Worm (Caenorhabditis elegans): ENCODE data around the gene swsn-1.
A peak's percentile ranks its signal among the peaks of the same experiment; 100 is the strongest.

The swsn-1 gene

ce11 chrV:20206086-20206485, 43.2 kb downstream of the swsn-1 start, which contains the start of the genes fbxb-59 and srbc-34:
Gene fbxb-59, minus strand, starts transcription at chrV:20206186.
Gene srbc-34, plus strand, starts transcription at chrV:20206318.
- TF ChIP-seq ztf-25 (GFP tag; IDR thresholded peaks at IDR 0.05), result no peak
- TF ChIP-seq C06A6.2 (GFP tag; conservative IDR thresholded peaks at IDR 0.05), result no peak
- TF ChIP-seq atf-7 (tag; optimal IDR thresholded peaks at IDR 0.05), result no peak
- TF ChIP-seq nhr-80 (tag; optimal IDR thresholded peaks at IDR 0.05), result no peak
- no peak for TF ChIP-seq hlh-12 (tag; optimal IDR thresholded peaks at IDR 0.05)
- no peak for TF ChIP-seq zfh-2 (GFP tag; conservative IDR thresholded peaks at IDR 0.05)
- TF ChIP-seq attf-3 (GFP tag; conservative IDR thresholded peaks at IDR 0.05), result no peak
- no peak for TF ChIP-seq lin-54 (GFP tag; optimal IDR thresholded peaks at IDR 0.05)

ce11 chrV:20203085-20203484, 46.2 kb downstream of the swsn-1 start, which contains the start of gene fbxa-113:
Gene fbxa-113, plus strand, starts transcription at chrV:20203385.
- TF ChIP-seq mcd-1 (GFP tag; IDR thresholded peaks at IDR 0.05), result no peak
- peak; percentile 39 for TF ChIP-seq him-1 (tag; optimal IDR thresholded peaks at IDR 0.05)

ce11 chrV:20201316-20201715, 48.0 kb downstream of the swsn-1 start, which contains the start of gene fbxa-114:
Gene fbxa-114, plus strand, starts transcription at chrV:20201616.
- no peak for TF ChIP-seq efl-1 (GFP tag; optimal IDR thresholded peaks at IDR 0.05)
- no peak for TF ChIP-seq lir-1 (GFP tag; conservative IDR thresholded peaks at IDR 0.05)
- TF ChIP-seq dpff-1 (tag; optimal IDR thresholded peaks at IDR 0.05), result no peak
- TF ChIP-seq cebp-1 (GFP tag; IDR thresholded peaks at IDR 0.05), result no peak
- no peak for TF ChIP-seq cebp-1 (tag; optimal IDR thresholded peaks at IDR 0.05)
- TF ChIP-seq F22D6.2 (tag; optimal IDR thresholded peaks at IDR 0.05), result no peak
- no peak for TF ChIP-seq nhr-120 (GFP tag; IDR thresholded peaks at IDR 0.05)
- TF ChIP-seq lsl-1 (GFP tag; optimal IDR thresholded peaks at IDR 0.05), result no peak
- TF ChIP-seq attf-5 (GFP tag; optimal IDR thresholded peaks at IDR 0.05), result no peak
- TF ChIP-seq F49E8.2 (tag; optimal IDR thresholded peaks at IDR 0.05; ENCODE audit: insufficient read depth), result no peak
- no peak for TF ChIP-seq ztf-26 (tag; optimal IDR thresholded peaks at IDR 0.05)
- TF ChIP-seq mcd-1 (GFP tag; IDR thresholded peaks at IDR 0.05), result no peak
- TF ChIP-seq lag-1 (GFP tag; IDR thresholded peaks at IDR 0.05), result no peak
- no peak for TF ChIP-seq zim-3 (tag; optimal IDR thresholded peaks at IDR 0.05)
- TF ChIP-seq sptf-2 (GFP tag; optimal IDR thresholded peaks at IDR 0.05), result no peak
- TF ChIP-seq unc-130 (GFP tag; optimal IDR thresholded peaks at IDR 0.05), result no peak
- TF ChIP-seq bed-1 (GFP tag; IDR thresholded peaks at IDR 0.05), result no peak
- no peak for TF ChIP-seq atf-7 (tag; optimal IDR thresholded peaks at IDR 0.05)

ce11 chrV:20199658-20200057, 49.6 kb downstream of the swsn-1 start:
- TF ChIP-seq F57A8.1 (GFP tag; optimal IDR thresholded peaks at IDR 0.05) (no peak), let-526 (GFP tag; IDR thresholded peaks at IDR 0.05) (no peak), nhr-80 (tag; optimal IDR thresholded peaks at IDR 0.05) (no peak), ZK185.1 (tag; optimal IDR thresholded peaks at IDR 0.05; ENCODE audit: poor library complexity, severe bottlenecking) (no peak), hlh-12 (tag; optimal IDR thresholded peaks at IDR 0.05) (no peak), attf-5 (GFP tag; optimal IDR thresholded peaks at IDR 0.05) (no peak), nhr-90 (tag; optimal IDR thresholded peaks at IDR 0.05) (no peak), Y56A3A.18 (GFP tag; IDR thresholded peaks at IDR 0.05) (no peak)

- TF ChIP-seq ceh-79 (tag; optimal IDR thresholded peaks at IDR 0.05) (no peak), F52B5.7 (tag; optimal IDR thresholded peaks at IDR 0.05) (no peak), snpc-1.3 (tag; optimal IDR thresholded peaks at IDR 0.05; ENCODE audit: insufficient read depth) (no peak), F49E8.2 (tag; optimal IDR thresholded peaks at IDR 0.05; ENCODE audit: insufficient read depth) (no peak), lsy-27 (tag; optimal IDR thresholded peaks at IDR 0.05; ENCODE audit: borderline replicate concordance, insufficient read depth) (no peak)
These were observed 50.3 kb downstream of the swsn-1 start, which contains the start of gene fog-2 for ce11 chrV:20198954-20199353. Gene fog-2, plus strand, starts transcription at chrV:20199254.

All from whole organism, young adult.